Worm (Caenorhabditis elegans) whole organism, late embryonic: ENCODE measurements around the gene rbm-26.

Source experiments
- K02D7.2 ChIP-seq: sonication (generic microtip); optimal IDR thresholded peaks from 2 replicates; lab custom pipeline; 2017; ENCODE audit warnings: mild to moderate bottlenecking, missing genetic modification characterization, missing compliant biosample characterization
- K09A11.1 ChIP-seq: sonication (generic microtip); optimal IDR thresholded peaks from 2 replicates; lab custom pipeline; 2017; ENCODE audit warnings: antibody characterized with exemption, mild to moderate bottlenecking, missing genetic modification characterization, missing compliant biosample characterization; ENCODE audit not compliant: insufficient read depth
- Y22D7AL.16 ChIP-seq: sonication (generic microtip); optimal IDR thresholded peaks from 2 replicates; lab custom pipeline; 2016; ENCODE audit warnings: missing genetic modification characterization, missing compliant biosample characterization
- ceh-14 ChIP-seq: sonication (generic microtip); optimal IDR thresholded peaks from 2 replicates; lab custom pipeline; 2016; ENCODE audit warnings: missing genotype, missing genetic modification characterization, missing compliant biosample characterization
- ceh-18 ChIP-seq: sonication (generic microtip); optimal IDR thresholded peaks from 2 replicates; lab custom pipeline; 2016; ENCODE audit warnings: missing genetic modification characterization, missing compliant biosample characterization
- ceh-2 ChIP-seq: sonication (generic microtip); optimal IDR thresholded peaks from 2 replicates; lab custom pipeline; 2016; ENCODE audit warnings: missing genotype, missing genetic modification characterization, missing compliant biosample characterization
- ceh-24 ChIP-seq: sonication (generic microtip); optimal IDR thresholded peaks from 2 replicates; lab custom pipeline; 2016; ENCODE audit warnings: mild to moderate bottlenecking, missing genetic modification characterization, missing compliant biosample characterization
- ceh-30 ChIP-seq: fragments of 150-350 bp; optimal IDR thresholded peaks from 2 replicates; lab custom pipeline; 2014; ENCODE audit warnings: missing biosample characterization, missing genetic modification characterization
- ceh-31 ChIP-seq: sonication (generic microtip); optimal IDR thresholded peaks from 2 replicates; lab custom pipeline; 2016; ENCODE audit warnings: missing genetic modification characterization, missing compliant biosample characterization
- ceh-34 ChIP-seq: sonication (generic microtip); optimal IDR thresholded peaks from 2 replicates; lab custom pipeline; 2016; ENCODE audit warnings: mild to moderate bottlenecking, missing genetic modification characterization, missing compliant biosample characterization
- ceh-48 ChIP-seq: sonication (generic microtip); optimal IDR thresholded peaks from 2 replicates; lab custom pipeline; 2016; ENCODE audit warnings: missing genetic modification characterization, inconsistent platforms, missing compliant biosample characterization
- ceh-6 ChIP-seq: fragments of 200-800 bp; sonication (Bioruptor generic); optimal IDR thresholded peaks from 2 replicates; lab custom pipeline; 2018; ENCODE audit warnings: mild to moderate bottlenecking, missing genetic modification characterization, missing compliant biosample characterization
- che-1 ChIP-seq: sonication (generic microtip); optimal IDR thresholded peaks from 2 replicates; lab custom pipeline; 2016; ENCODE audit warnings: mild to moderate bottlenecking, missing genetic modification characterization, missing compliant biosample characterization
- dmd-4 ChIP-seq: sonication (generic microtip); optimal IDR thresholded peaks from 2 replicates; lab custom pipeline; 2016; ENCODE audit warnings: borderline replicate concordance, missing genetic modification characterization, missing compliant biosample characterization
- dve-1 ChIP-seq: sonication (generic microtip); optimal IDR thresholded peaks from 2 replicates; lab custom pipeline; 2017; ENCODE audit warnings: antibody characterized with exemption, mild to moderate bottlenecking, missing genetic modification characterization, missing compliant biosample characterization
- elt-2 ChIP-seq: sonication (generic microtip); optimal IDR thresholded peaks from 2 replicates; lab custom pipeline; 2016; ENCODE audit warnings: missing genetic modification reagents, missing genetic modification characterization, missing compliant biosample characterization
- elt-4 ChIP-seq: sonication (generic microtip); optimal IDR thresholded peaks from 2 replicates; lab custom pipeline; 2016; ENCODE audit warnings: missing genetic modification characterization, missing compliant biosample characterization
- ets-4 ChIP-seq: sonication (generic microtip); optimal IDR thresholded peaks from 2 replicates; lab custom pipeline; 2016; ENCODE audit warnings: missing genetic modification characterization, missing compliant biosample characterization
- eyg-1 ChIP-seq: sonication (generic microtip); optimal IDR thresholded peaks from 2 replicates; lab custom pipeline; 2016; ENCODE audit warnings: missing genotype, missing genetic modification characterization, missing compliant biosample characterization
- fax-1 ChIP-seq: sonication (generic microtip); optimal IDR thresholded peaks from 2 replicates; lab custom pipeline; 2016; ENCODE audit warnings: missing genotype, missing genetic modification characterization, missing compliant biosample characterization
- fkh-10 ChIP-seq: fragments of 150-350 bp; optimal IDR thresholded peaks from 2 replicates; lab custom pipeline; 2014; ENCODE audit warnings: missing biosample characterization, missing genetic modification reagents, missing genetic modification characterization
- fkh-6 ChIP-seq: sonication (generic microtip); optimal IDR thresholded peaks from 2 replicates; lab custom pipeline; 2016; ENCODE audit warnings: missing genetic modification characterization, missing compliant biosample characterization
- hlh-13 ChIP-seq: fragments of 200-800 bp; sonication (Bioruptor generic); optimal IDR thresholded peaks from 2 replicates; lab custom pipeline; 2018; ENCODE audit warnings: mild to moderate bottlenecking, missing genetic modification characterization, missing compliant biosample characterization
- hlh-30 ChIP-seq: sonication (generic microtip); optimal IDR thresholded peaks from 2 replicates; lab custom pipeline; 2017; ENCODE audit warnings: antibody characterized with exemption, missing genetic modification characterization, missing compliant biosample characterization; ENCODE audit not compliant: insufficient read depth
- hlh-6 ChIP-seq: sonication (generic microtip); optimal IDR thresholded peaks from 2 replicates; lab custom pipeline; 2016; ENCODE audit warnings: missing genotype, missing genetic modification characterization, missing compliant biosample characterization
- hlh-8 ChIP-seq: sonication (generic microtip); optimal IDR thresholded peaks from 2 replicates; lab custom pipeline; 2016; ENCODE audit warnings: missing genotype, missing genetic modification characterization, missing compliant biosample characterization
- lin-11 ChIP-seq: fragments of 200-800 bp; sonication (Bioruptor generic); optimal IDR thresholded peaks from 2 replicates; lab custom pipeline; 2018; ENCODE audit warnings: mild to moderate bottlenecking, missing genetic modification characterization, missing compliant biosample characterization
- nfya-1 ChIP-seq: sonication (generic microtip); optimal IDR thresholded peaks from 2 replicates; lab custom pipeline; 2017; ENCODE audit warnings: missing genetic modification characterization, mild to moderate bottlenecking, missing compliant biosample characterization, antibody characterized with exemption, moderate library complexity
- npax-4 ChIP-seq: sonication (generic microtip); optimal IDR thresholded peaks from 2 replicates; lab custom pipeline; 2016; ENCODE audit warnings: missing genetic modification characterization, missing compliant biosample characterization
- odd-2 ChIP-seq: sonication (generic microtip); optimal IDR thresholded peaks from 2 replicates; lab custom pipeline; 2017; ENCODE audit warnings: antibody characterized with exemption, mild to moderate bottlenecking, missing genetic modification characterization, missing compliant biosample characterization
- pax-1 ChIP-seq: fragments of 150-350 bp; optimal IDR thresholded peaks from 2 replicates; lab custom pipeline; 2014; ENCODE audit warnings: missing biosample characterization, missing genetic modification characterization
- pha-4 ChIP-seq: fragments of 150-350 bp; optimal IDR thresholded peaks from 2 replicates; lab custom pipeline; 2018; ENCODE audit warnings: missing biosample characterization, missing genetic modification reagents, missing genetic modification characterization
- pros-1 ChIP-seq: fragments of 150-350 bp; optimal IDR thresholded peaks from 2 replicates; lab custom pipeline; 2014; ENCODE audit warnings: missing biosample characterization, missing genetic modification reagents, missing genetic modification characterization
- rnt-1 ChIP-seq: sonication (generic microtip); optimal IDR thresholded peaks from 2 replicates; lab custom pipeline; 2016; ENCODE audit warnings: missing genetic modification characterization, missing compliant biosample characterization
- sdc-2 ChIP-seq: sonication (generic microtip); optimal IDR thresholded peaks from 2 replicates; lab custom pipeline; 2016; ENCODE audit warnings: missing genotype, missing genetic modification characterization, missing compliant biosample characterization
- sox-2 ChIP-seq: fragments of 200-800 bp; sonication (Bioruptor generic); IDR thresholded peaks from 2 replicates; pipeline ENCODE4 v1.3.6; 2022; ENCODE audit warnings: missing genetic modification reagents, missing genetic modification characterization, missing compliant biosample characterization
- tbx-2 ChIP-seq: sonication (generic microtip); optimal IDR thresholded peaks from 2 replicates; lab custom pipeline; 2016; ENCODE audit warnings: missing genetic modification characterization, missing compliant biosample characterization
- tbx-7 ChIP-seq: sonication (generic microtip); optimal IDR thresholded peaks from 2 replicates; lab custom pipeline; 2016; ENCODE audit warnings: missing genotype, missing genetic modification characterization, missing compliant biosample characterization
- ttx-3 ChIP-seq: sonication (generic microtip); optimal IDR thresholded peaks from 2 replicates; lab custom pipeline; 2016; ENCODE audit warnings: missing genetic modification reagents, missing genetic modification characterization, missing compliant biosample characterization
- unc-3 ChIP-seq, 2 experiments: fragments of 200-800 bp in 1 of 2; sonication (Bioruptor generic) in 1 of 2; sonication (generic microtip) in 1 of 2; conservative IDR thresholded peaks in 1 of 2; optimal IDR thresholded peaks in 1 of 2; 2 replicates each; pipeline versions ENCODE4 v1.3.6 to Lab custom; 2016 to 2022; ENCODE audit warnings: missing compliant biosample characterization in 2 of 2, missing genetic modification characterization in 2 of 2, missing genetic modification reagents in 1 of 2
- unc-42 ChIP-seq: sonication (generic microtip); optimal IDR thresholded peaks from 2 replicates; lab custom pipeline; 2016; ENCODE audit warnings: missing genotype, missing genetic modification characterization, missing compliant biosample characterization
- unc-55 ChIP-seq: sonication (generic microtip); optimal IDR thresholded peaks from 2 replicates; lab custom pipeline; 2017; ENCODE audit warnings: missing biosample characterization, missing genetic modification reagents, missing genetic modification characterization
- zip-5 ChIP-seq: sonication (generic microtip); optimal IDR thresholded peaks from 2 replicates; lab custom pipeline; 2016; ENCODE audit warnings: missing genetic modification characterization, missing compliant biosample characterization
- ztf-16 ChIP-seq: sonication (generic microtip); optimal IDR thresholded peaks from 2 replicates; lab custom pipeline; 2017; ENCODE audit warnings: missing genetic modification characterization, missing compliant biosample characterization

The rbm-26 gene

ce11 chrIII:5701491-5701890, 9.9 kb upstream of the rbm-26 start:
- no peak for TF ChIP-seq ttx-3 (tag; lab: Kevin White, UChicago)
- no peak for TF ChIP-seq unc-3 (GFP tag; conservative IDR thresholded peaks at IDR 0.05; lab: Robert Waterston, UW)
- no peak for TF ChIP-seq unc-3 (tag; optimal IDR thresholded peaks at IDR 0.05; lab: Kevin White, UChicago)
- TF ChIP-seq dmd-4 (tag; lab: Kevin White, UChicago): no peak
- no peak for TF ChIP-seq sdc-2
- no peak for TF ChIP-seq pax-1 (tag; lab: Kevin White, UChicago)
- TF ChIP-seq ceh-2 (tag; lab: Kevin White, UChicago): no peak
- no peak for TF ChIP-seq fax-1 (tag; lab: Kevin White, UChicago)
- TF ChIP-seq zip-5 (tag; lab: Kevin White, UChicago): no peak
- TF ChIP-seq hlh-13 (GFP tag; lab: Kevin White, UChicago): no peak

ce11 chrIII:5705228-5705888, 6.0 kb upstream of the rbm-26 start, which contains the start of gene swp-1:
TSS of gene swp-1 (minus strand) at chrIII:5705525.
- TF ChIP-seq che-1 (tag; lab: Kevin White, UChicago) (no peak), fax-1 (tag; lab: Kevin White, UChicago) (no peak), hlh-8 (no peak), unc-3 (GFP tag; conservative IDR thresholded peaks at IDR 0.05; lab: Robert Waterston, UW) (no peak), unc-3 (tag; optimal IDR thresholded peaks at IDR 0.05; lab: Kevin White, UChicago) (no peak), ceh-24 (no peak), tbx-7 (tag; lab: Kevin White, UChicago) (no peak), K02D7.2 (tag; lab: Kevin White, UChicago) (no peak), K09A11.1 (tag; lab: Kevin White, UChicago) (no peak), elt-4 (tag; lab: Kevin White, UChicago) (no peak), ceh-30 (no peak), nfya-1 (tag; lab: Kevin White, UChicago) (no peak), ceh-6 (GFP tag; lab: Kevin White, UChicago) (no peak), sdc-2 (no peak), ets-4 (tag; lab: Kevin White, UChicago) (no peak), fkh-10 (no peak), ztf-16 (tag; lab: Kevin White, UChicago) (no peak), Y22D7AL.16 (tag; lab: Kevin White, UChicago) (no peak)

- TF ChIP-seq hlh-6 (tag; lab: Kevin White, UChicago) (no peak), fkh-6 (no peak), pros-1 (tag; lab: Kevin White, UChicago) (peak; percentile 11), ceh-48 (tag; lab: Kevin White, UChicago) (peak; percentile 98), elt-2 (tag; lab: Kevin White, UChicago) (peak; percentile 24), hlh-30 (peak; percentile 56), ceh-18 (tag; lab: Kevin White, UChicago) (peak; percentile 60), sox-2 (no peak), ets-4 (tag; lab: Kevin White, UChicago) (peak; percentile 40), tbx-2 (tag; lab: Kevin White, UChicago) (peak; percentile 29), nfya-1 (tag; lab: Kevin White, UChicago) (peak; percentile 87), unc-55 (GFP tag; lab: Kevin White, UChicago) (peak; percentile 71), lin-11 (tag; lab: Kevin White, UChicago) (no peak), odd-2 (tag; lab: Kevin White, UChicago) (no peak), ceh-31 (tag; lab: Kevin White, UChicago) (peak; percentile 85), ceh-14 (tag; lab: Kevin White, UChicago) (no peak), unc-3 (GFP tag; conservative IDR thresholded peaks at IDR 0.05; lab: Robert Waterston, UW) (no peak), unc-3 (tag; optimal IDR thresholded peaks at IDR 0.05; lab: Kevin White, UChicago) (no peak), rnt-1 (peak; percentile 5), dve-1 (tag; lab: Kevin White, UChicago) (peak; percentile 69), unc-42 (tag; lab: Kevin White, UChicago) (peak; percentile 78), hlh-8 (no peak), eyg-1 (no peak), pha-4 (tag; lab: Kevin White, UChicago) (no peak), K09A11.1 (tag; lab: Kevin White, UChicago) (peak; percentile 47), ceh-34 (peak; percentile 46), npax-4 (tag; lab: Kevin White, UChicago) (no peak)
Measured at ce11 chrIII:5706077-5706627, 5.2 kb upstream of the rbm-26 start, which contains the start of gene rpl-23. TSS of gene rpl-23 (minus strand) at chrIII:5706127.
